Worm (Caenorhabditis elegans): ENCODE measurements around the gene C35B1.7.
A peak's percentile ranks its signal among the peaks of the same experiment; 100 is the strongest.
"Not testable (repeated sequence)": the region's sequence is repeated elsewhere in the genome, so short reads cannot be mapped to it uniquely, and the experiment has no call there.

C35B1.7 gene

ce11 chrIV:4140265-4140664 lies 31.4 kb downstream of the C35B1.7 start, which contains the start of gene F49F1.18:
TSS of gene F49F1.18 (minus strand) at chrIV:4140365.
- no peak for TF ChIP-seq zag-1 (tag; optimal IDR thresholded peaks at IDR 0.05)

ce11 chrIV:4141311-4141710 lies 32.4 kb downstream of the C35B1.7 start, which contains the start of gene F49F1.11:
TSS of gene F49F1.11 (minus strand) at chrIV:4141411.
- TF ChIP-seq egl-13 (tag; optimal IDR thresholded peaks at IDR 0.05) (no peak), dsc-1 (tag; optimal IDR thresholded peaks at IDR 0.05) (no peak)

ce11 chrIV:4142986-4143385 lies 34.1 kb downstream of the C35B1.7 start, which contains the start of gene F49F1.12:
TSS of gene F49F1.12 (minus strand) at chrIV:4143086.
- TF ChIP-seq C04F5.9 (tag; optimal IDR thresholded peaks at IDR 0.05); F16B12.6 (tag; optimal IDR thresholded peaks at IDR 0.05); dpl-1 (GFP tag; optimal IDR thresholded peaks at IDR 0.05): not testable (repeated sequence)

ce11 chrIV:4144784-4145183 lies 35.9 kb downstream of the C35B1.7 start, which contains the start of gene R07C12.3:
TSS of gene R07C12.3 (plus strand) at chrIV:4145084.
- no peak for TF ChIP-seq vab-15 (tag; optimal IDR thresholded peaks at IDR 0.05)
- TF ChIP-seq hlh-17 (GFP tag; optimal IDR thresholded peaks at IDR 0.05; ENCODE audit: borderline replicate concordance), result no peak
- TF ChIP-seq ets-5 (GFP tag; IDR thresholded peaks at IDR 0.05), result no peak
- no peak for TF ChIP-seq C34B4.2 (tag; optimal IDR thresholded peaks at IDR 0.05)
- TF ChIP-seq skn-1 (tag; optimal IDR thresholded peaks at IDR 0.05), result no peak

- TF ChIP-seq dsc-1 (tag; optimal IDR thresholded peaks at IDR 0.05) (no peak), zag-1 (tag; optimal IDR thresholded peaks at IDR 0.05) (no peak), nhr-90 (tag; optimal IDR thresholded peaks at IDR 0.05; ENCODE audit: poor library complexity) (peak; percentile 1), elt-2 (tag; optimal IDR thresholded peaks at IDR 0.05) (peak; percentile 92), F16B12.6 (tag; optimal IDR thresholded peaks at IDR 0.05) (no peak), nhr-84 (tag; optimal IDR thresholded peaks at IDR 0.05) (no peak), jun-1 (tag; optimal IDR thresholded peaks at IDR 0.05) (peak; percentile 34), lin-39 (tag; optimal IDR thresholded peaks at IDR 0.05) (no peak), efl-1 (optimal IDR thresholded peaks at IDR 0.05) (no peak), efl-1 (GFP tag; optimal IDR thresholded peaks at IDR 0.05 in 1 of 2) (peak in 1 of 2 experiments; percentile 38), lsy-2 (tag; optimal IDR thresholded peaks at IDR 0.05) (no peak), C34B4.2 (tag; optimal IDR thresholded peaks at IDR 0.05) (no peak), lin-13 (GFP tag; optimal IDR thresholded peaks at IDR 0.05) (no peak)
These were observed 39.0 kb downstream of the C35B1.7 start for ce11 chrIV:4147891-4148290.

- TF ChIP-seq efl-1 (optimal IDR thresholded peaks at IDR 0.05) (no peak), efl-1 (GFP tag; optimal IDR thresholded peaks at IDR 0.05 in 1 of 2) (peak in 1 of 2 experiments; percentile 57), zip-4 (GFP tag; optimal IDR thresholded peaks at IDR 0.05) (no peak), elt-2 (tag; optimal IDR thresholded peaks at IDR 0.05) (peak; percentile 58)
These were observed 41.3 kb downstream of the C35B1.7 start for ce11 chrIV:4150138-4150537.

ce11 chrIV:4152143-4152542 lies 43.3 kb downstream of the C35B1.7 start, which contains the start of the genes K08D10.10 and R07C12.1:
TSS of gene K08D10.10 (plus strand) at chrIV:4152235.
TSS of gene R07C12.1 (plus strand) at chrIV:4152456.
- TF ChIP-seq elt-2 (tag; optimal IDR thresholded peaks at IDR 0.05), result peak; percentile 79
- TF ChIP-seq vab-15 (tag; optimal IDR thresholded peaks at IDR 0.05), result no peak

- no peak for TF ChIP-seq lin-39 (tag; optimal IDR thresholded peaks at IDR 0.05)
- peak; percentile 19 for TF ChIP-seq elt-2 (tag; optimal IDR thresholded peaks at IDR 0.05)
- TF ChIP-seq dsc-1 (tag; optimal IDR thresholded peaks at IDR 0.05), result no peak
These were observed 45.8 kb downstream of the C35B1.7 start, which contains the start of gene K08D10.14 for ce11 chrIV:4154641-4155040. TSS of gene K08D10.14 (plus strand) at chrIV:4154941.
